Fruit fly (Drosophila melanogaster) Kc167 (cell line): ENCODE measurements around the gene Tgt.

ENCODE experiments used
- Myc ChIP-seq: fragments of >200 bp; optimal IDR thresholded peaks from 2 replicates; lab custom pipeline; 2017; ENCODE audit warnings: missing external identifiers
- Sin3A ChIP-seq: fragments of >200 bp; optimal IDR thresholded peaks from 2 replicates; lab custom pipeline; 2018; ENCODE audit warnings: missing external identifiers
- h ChIP-seq: fragments of >200 bp; optimal IDR thresholded peaks from 3 replicates; lab custom pipeline; 2018; ENCODE audit warnings: missing external identifiers
- insv ChIP-seq: fragments of >200 bp; optimal IDR thresholded peaks from 3 replicates; lab custom pipeline; 2018; ENCODE audit warnings: missing external identifiers
- psq ChIP-seq: fragments of >200 bp; optimal IDR thresholded peaks from 2 replicates; lab custom pipeline; 2017; ENCODE audit warnings: missing external identifiers
- ttk ChIP-seq: sonication (Bioruptor generic); optimal IDR thresholded peaks from 2 replicates; lab custom pipeline; 2017; ENCODE audit warnings: missing external identifiers

DNA sequence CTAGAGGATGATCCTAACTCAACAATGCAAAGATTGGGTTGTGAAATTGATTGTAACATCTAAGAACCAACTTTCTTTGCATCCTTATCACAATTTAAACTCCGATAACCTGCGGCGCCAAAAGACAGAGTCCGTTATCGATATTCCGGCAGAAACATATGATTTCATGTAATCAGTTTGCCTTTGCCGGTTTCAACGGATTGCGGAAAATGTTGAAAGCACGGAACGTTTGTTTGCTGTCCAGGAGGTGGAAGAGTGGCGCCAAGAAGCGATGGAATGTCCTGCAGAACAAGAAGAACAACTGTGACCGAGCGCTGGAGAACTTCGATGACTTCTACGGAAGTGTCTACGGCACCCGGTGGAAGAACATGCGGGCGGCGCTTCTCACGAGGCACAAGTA is 36.2 kb upstream of the Tgt start:
- TF ChIP-seq psq (lab: Kevin White, UChicago) (no peak), ttk (no peak), insv (lab: Kevin White, UChicago) (no peak), Sin3A (lab: Kevin White, UChicago) (no peak), h (no peak), Myc (lab: Kevin White, UChicago) (no peak)
